Worm (Caenorhabditis elegans): ENCODE measurements around the gene F36H9.7.
A peak's percentile ranks its signal among the peaks of the same experiment; 100 is the strongest.

Gene F36H9.7

ce11 chrV:1749053-1749452, 25.7 kb downstream of the F36H9.7 start, which contains the start of gene ZK697.8:
Gene ZK697.8 (minus strand): TSS chrV:1749153.
- TF ChIP-seq dpl-1 (GFP tag; optimal IDR thresholded peaks at IDR 0.05) (no peak), zip-11 (GFP tag; IDR thresholded peaks at IDR 0.05) (no peak)

- peak; percentile 94 for TF ChIP-seq dve-1 (tag; optimal IDR thresholded peaks at IDR 0.05; ENCODE audit: insufficient read depth)
- TF ChIP-seq ztf-11 (tag; optimal IDR thresholded peaks at IDR 0.05) = no peak
- TF ChIP-seq mxl-2 (GFP tag; conservative IDR thresholded peaks at IDR 0.05) = no peak
- no peak for TF ChIP-seq Y48G9A.11 (GFP tag; IDR thresholded peaks at IDR 0.05)
- TF ChIP-seq Y5F2A.4 (GFP tag; optimal IDR thresholded peaks at IDR 0.05) = no peak
- no peak for TF ChIP-seq hlh-11 (tag; optimal IDR thresholded peaks at IDR 0.05)
- TF ChIP-seq php-3 (GFP tag; IDR thresholded peaks at IDR 0.05) = peak; percentile 83
- TF ChIP-seq lin-38 (GFP tag; IDR thresholded peaks at IDR 0.05) = no peak
- no peak for TF ChIP-seq ceh-82 (tag; optimal IDR thresholded peaks at IDR 0.05)
- TF ChIP-seq zfp-3 (GFP tag; conservative IDR thresholded peaks at IDR 0.05) = no peak
- TF ChIP-seq aha-1 (tag) = no peak
- no peak for TF ChIP-seq nhr-237 (tag; optimal IDR thresholded peaks at IDR 0.05)
- TF ChIP-seq nhr-41 (GFP tag; IDR thresholded peaks at IDR 0.05) = 0 out of 2 replicates have a peak, but pooled peaks have one; percentile 47
- TF ChIP-seq hlh-30 (tag; optimal IDR thresholded peaks at IDR 0.05; ENCODE audit: insufficient read depth) = peak; percentile 74
- TF ChIP-seq ZK546.5 (tag; optimal IDR thresholded peaks at IDR 0.05) = no peak
- TF ChIP-seq daf-12 (tag; optimal IDR thresholded peaks at IDR 0.05) = no peak
- peak; percentile 76 for TF ChIP-seq cey-2 (tag; optimal IDR thresholded peaks at IDR 0.05; ENCODE audit: borderline replicate concordance, insufficient read depth)
- TF ChIP-seq nhr-11 (tag; optimal IDR thresholded peaks at IDR 0.05) = peak; percentile 21
- peak; percentile 81 for TF ChIP-seq lin-1 (GFP tag; IDR thresholded peaks at IDR 0.05)
- TF ChIP-seq gei-8 (GFP tag; optimal IDR thresholded peaks at IDR 0.05) = peak; percentile 8
- TF ChIP-seq dmd-9 (GFP tag; IDR thresholded peaks at IDR 0.05) = no peak
- no peak for TF ChIP-seq nhr-10 (tag; optimal IDR thresholded peaks at IDR 0.05)
- TF ChIP-seq zip-11 (GFP tag; IDR thresholded peaks at IDR 0.05) = no peak
- TF ChIP-seq D1046.2 (GFP tag; IDR thresholded peaks at IDR 0.05) = no peak
- TF ChIP-seq ceh-32 (tag; optimal IDR thresholded peaks at IDR 0.05; ENCODE audit: poor library complexity) = no peak
- no peak for TF ChIP-seq dmd-8 (GFP tag; IDR thresholded peaks at IDR 0.05)
- TF ChIP-seq madf-5 (GFP tag; IDR thresholded peaks at IDR 0.05) = no peak
- TF ChIP-seq attf-4 (tag; optimal IDR thresholded peaks at IDR 0.05) = no peak
- peak; percentile 5 for TF ChIP-seq spr-1 (tag; optimal IDR thresholded peaks at IDR 0.05)
- TF ChIP-seq F49E8.2 (tag; optimal IDR thresholded peaks at IDR 0.05; ENCODE audit: borderline replicate concordance) = no peak
- no peak for TF ChIP-seq lin-29 (GFP tag; IDR thresholded peaks at IDR 0.05)
- TF ChIP-seq mdl-1 (tag; optimal IDR thresholded peaks at IDR 0.05) = peak in 1 of 2 experiments; percentile 81
- TF ChIP-seq dpl-1 (GFP tag; optimal IDR thresholded peaks at IDR 0.05) = peak; percentile 44
- TF ChIP-seq F44E2.7 (GFP tag; IDR thresholded peaks at IDR 0.05) = no peak
- peak; percentile 67 for TF ChIP-seq mxl-3 (GFP tag; optimal IDR thresholded peaks at IDR 0.05)
- TF ChIP-seq egl-27 (tag; optimal IDR thresholded peaks at IDR 0.05) = no peak
- TF ChIP-seq skn-1 (tag; optimal IDR thresholded peaks at IDR 0.05) = no peak
- TF ChIP-seq set-16 (GFP tag; IDR thresholded peaks at IDR 0.05) = no peak
- peak; percentile 22 for TF ChIP-seq nhr-76 (tag; optimal IDR thresholded peaks at IDR 0.05)
- no peak for TF ChIP-seq sdz-12 (GFP tag; optimal IDR thresholded peaks at IDR 0.05)
- no peak for TF ChIP-seq rbr-2 (tag; optimal IDR thresholded peaks at IDR 0.05)
- TF ChIP-seq duxl-1 (tag; optimal IDR thresholded peaks at IDR 0.05; ENCODE audit: poor library complexity) = no peak
- TF ChIP-seq lin-39 (tag; optimal IDR thresholded peaks at IDR 0.05) = no peak
- TF ChIP-seq Y105C5A.15 (GFP tag; IDR thresholded peaks at IDR 0.05) = no peak
- TF ChIP-seq hif-1 (tag; optimal IDR thresholded peaks at IDR 0.05) = no peak
- no peak for TF ChIP-seq mep-1 (tag; optimal IDR thresholded peaks at IDR 0.05)
- no peak for TF ChIP-seq zag-1 (tag; optimal IDR thresholded peaks at IDR 0.05)
- TF ChIP-seq mes-2 (tag; optimal IDR thresholded peaks at IDR 0.05; ENCODE audit: poor library complexity, severe bottlenecking) = no peak
Observed at ce11 chrV:1743205-1743870, 31.4 kb downstream of the F36H9.7 start, which contains the start of gene nhr-256. Gene nhr-256 (plus strand): TSS chrV:1743771.
